Fruit fly (Drosophila melanogaster) whole organism, embryonic: ENCODE measurements around the gene Sur-8.

Experiments used
- Abd-B ChIP-seq: fragments of 200-800 bp; sonication (Bioruptor generic); optimal IDR thresholded peaks from 2 replicates; lab custom pipeline; 2018; ENCODE audit warnings: missing biosample characterization, mild to moderate bottlenecking, missing genetic modification characterization, moderate library complexity
- Adf1 ChIP-seq: fragments of 200-800 bp; sonication (Bioruptor generic); IDR thresholded peaks from 2 replicates; pipeline ENCODE4 v1.3.6; 2022; ENCODE audit warnings: missing biosample characterization, missing genetic modification characterization
- BEAF-32 ChIP-seq: fragments of 200-800 bp; sonication (Bioruptor generic); optimal IDR thresholded peaks from 3 replicates; lab custom pipeline; 2017; ENCODE audit warnings: missing biosample characterization, missing genetic modification characterization, mild to moderate bottlenecking, moderate library complexity, missing genetic modification reagents
- CG11085 ChIP-seq: fragments of 200-800 bp; sonication (Bioruptor generic); IDR thresholded peaks from 2 replicates; pipeline ENCODE4 v1.3.6; 2022; ENCODE audit warnings: missing biosample characterization, missing genetic modification characterization
- CG11093 ChIP-seq: fragments of 200-800 bp; sonication (Bioruptor generic); IDR thresholded peaks from 3 replicates; pipeline ENCODE4 v1.3.6; 2022; ENCODE audit warnings: missing biosample characterization, missing genetic modification characterization
- CG12236 ChIP-seq: fragments of 200-800 bp; sonication (Bioruptor generic); optimal IDR thresholded peaks from 2 replicates; lab custom pipeline; 2016; ENCODE audit warnings: missing biosample characterization, missing genetic modification characterization
- CG1233 ChIP-seq: fragments of 200-800 bp; sonication (Bioruptor generic); optimal IDR thresholded peaks from 4 replicates; lab custom pipeline; 2018; ENCODE audit warnings: missing biosample characterization, mild to moderate bottlenecking, missing genetic modification characterization
- CG13424 ChIP-seq: fragments of 200-800 bp; sonication (Bioruptor generic); optimal IDR thresholded peaks from 2 replicates; lab custom pipeline; 2019; ENCODE audit warnings: missing biosample characterization, mild to moderate bottlenecking, missing genetic modification characterization, moderate library complexity
- CG16815 ChIP-seq: fragments of 200-800 bp; sonication (Bioruptor generic); optimal IDR thresholded peaks from 3 replicates; lab custom pipeline; 2017; ENCODE audit warnings: missing biosample characterization, mild to moderate bottlenecking, missing genetic modification characterization
- CG17186 ChIP-seq: fragments of 200-800 bp; sonication (Bioruptor generic); optimal IDR thresholded peaks from 3 replicates; lab custom pipeline; 2017; ENCODE audit warnings: missing biosample characterization, missing genetic modification reagents, missing genetic modification characterization
- CG17829 ChIP-seq: fragments of 200-800 bp; optimal IDR thresholded peaks from 2 replicates; lab custom pipeline; 2019; ENCODE audit warnings: missing biosample characterization, mild to moderate bottlenecking, missing genetic modification characterization, moderate library complexity
- CG17912 ChIP-seq: fragments of 200-800 bp; sonication (Bioruptor generic); optimal IDR thresholded peaks from 2 replicates; lab custom pipeline; 2018; ENCODE audit warnings: missing biosample characterization, mild to moderate bottlenecking, missing genetic modification characterization
- CG3281 ChIP-seq: fragments of 200-800 bp; sonication (Bioruptor generic); optimal IDR thresholded peaks from 3 replicates; lab custom pipeline; 2017; ENCODE audit warnings: missing biosample characterization, mild to moderate bottlenecking, missing genetic modification characterization
- CG33213 ChIP-seq: fragments of 200-800 bp; sonication (Bioruptor generic); optimal IDR thresholded peaks from 3 replicates; lab custom pipeline; 2016; ENCODE audit warnings: missing biosample characterization, missing genetic modification characterization
- CG3726 ChIP-seq: fragments of 200-800 bp; sonication (Bioruptor generic); IDR thresholded peaks from 3 replicates; pipeline ENCODE4, ENCODE4 v1.3.6; 2022; ENCODE audit warnings: missing biosample characterization, missing genetic modification characterization
- CG4820 ChIP-seq: fragments of 200-800 bp; sonication (Bioruptor generic); optimal IDR thresholded peaks from 3 replicates; lab custom pipeline; 2016; ENCODE audit warnings: missing biosample characterization, missing genetic modification characterization
- CG6683 ChIP-seq: fragments of 200-800 bp; sonication (Bioruptor generic); optimal IDR thresholded peaks from 2 replicates; lab custom pipeline; 2017; ENCODE audit warnings: missing biosample characterization, mild to moderate bottlenecking, missing genetic modification characterization, missing genetic modification reagents
- CG6689 ChIP-seq: fragments of 200-800 bp; sonication (Bioruptor generic); IDR thresholded peaks from 2 replicates; pipeline ENCODE4 v1.3.6; 2022; ENCODE audit warnings: missing biosample characterization, missing genetic modification characterization
- CG8924 ChIP-seq: fragments of 200-800 bp; optimal IDR thresholded peaks from 3 replicates; lab custom pipeline; 2019; ENCODE audit warnings: missing biosample characterization, mild to moderate bottlenecking, missing genetic modification characterization, moderate library complexity
- CrebB ChIP-seq: fragments of 200-800 bp; sonication (Bioruptor generic); optimal IDR thresholded peaks from 3 replicates; lab custom pipeline; 2018; ENCODE audit warnings: missing biosample characterization, mild to moderate bottlenecking, missing genetic modification characterization
- Dip3 ChIP-seq: fragments of 200-800 bp; sonication (Bioruptor generic); optimal IDR thresholded peaks from 3 replicates; lab custom pipeline; 2016; ENCODE audit warnings: missing biosample characterization, missing genetic modification characterization
- Fer1 ChIP-seq: fragments of 200-800 bp; sonication (Bioruptor generic); optimal IDR thresholded peaks from 2 replicates; lab custom pipeline; 2017; ENCODE audit warnings: missing biosample characterization, mild to moderate bottlenecking, missing genetic modification characterization
- Gsc ChIP-seq: fragments of 200-800 bp; sonication (Bioruptor generic); IDR thresholded peaks from 2 replicates; pipeline ENCODE4 v1.3.6; 2022; ENCODE audit warnings: missing biosample characterization, missing genetic modification characterization
- HLH54F ChIP-seq: fragments of 200-800 bp; sonication (Bioruptor generic); optimal IDR thresholded peaks from 3 replicates; lab custom pipeline; 2016; ENCODE audit warnings: missing biosample characterization, missing genetic modification characterization
- Hr51 ChIP-seq, 2 experiments: fragments of 200-800 bp; sonication (Bioruptor generic); optimal IDR thresholded peaks; 2 replicates in 1 of 2; 3 replicates in 1 of 2; lab custom pipeline; 2016 to 2018; ENCODE audit warnings: missing biosample characterization in 2 of 2, missing genetic modification characterization in 2 of 2, mild to moderate bottlenecking in 1 of 2, moderate library complexity in 1 of 2
- Mes4 ChIP-seq: fragments of 200-800 bp; sonication (Bioruptor generic); optimal IDR thresholded peaks from 2 replicates; lab custom pipeline; 2016; ENCODE audit warnings: missing biosample characterization, missing genetic modification characterization
- PHDP ChIP-seq: fragments of 200-800 bp; sonication (Bioruptor generic); optimal IDR thresholded peaks from 3 replicates; lab custom pipeline; 2018; ENCODE audit warnings: missing biosample characterization, mild to moderate bottlenecking, missing genetic modification characterization, moderate library complexity
- Xrp1 ChIP-seq: fragments of 200-800 bp; sonication (Bioruptor generic); IDR thresholded peaks from 2 replicates; pipeline ENCODE4 v1.3.6; 2022; ENCODE audit warnings: missing biosample characterization, missing genetic modification characterization
- ac ChIP-seq: fragments of 200-800 bp; sonication (Bioruptor generic); optimal IDR thresholded peaks from 3 replicates; lab custom pipeline; 2017; ENCODE audit warnings: missing biosample characterization, mild to moderate bottlenecking, missing genetic modification characterization
- az2 ChIP-seq: fragments of 200-800 bp; sonication (Bioruptor generic); optimal IDR thresholded peaks from 3 replicates; lab custom pipeline; 2016; ENCODE audit warnings: missing biosample characterization, missing genetic modification characterization
- bcd ChIP-seq: fragments of 200-800 bp; sonication (Bioruptor generic); optimal IDR thresholded peaks from 2 replicates; lab custom pipeline; 2017; ENCODE audit warnings: missing biosample characterization, mild to moderate bottlenecking, missing genetic modification characterization
- ewg ChIP-seq: fragments of 200-800 bp; sonication (Bioruptor generic); optimal IDR thresholded peaks from 3 replicates; lab custom pipeline; 2017; ENCODE audit warnings: mild to moderate bottlenecking, missing biosample characterization, missing genetic modification reagents, missing genetic modification characterization
- fd64A ChIP-seq: fragments of 200-800 bp; sonication (Bioruptor generic); optimal IDR thresholded peaks from 3 replicates; lab custom pipeline; 2018; ENCODE audit warnings: missing biosample characterization, mild to moderate bottlenecking, missing genetic modification characterization
- grn ChIP-seq: fragments of 200-800 bp; sonication (Bioruptor generic); optimal IDR thresholded peaks from 3 replicates; lab custom pipeline; 2017; ENCODE audit warnings: missing biosample characterization, missing genetic modification characterization
- gsb ChIP-seq: fragments of 200-800 bp; sonication (Bioruptor generic); IDR thresholded peaks from 2 replicates; pipeline ENCODE4 v1.3.6; 2022; ENCODE audit warnings: missing biosample characterization, missing genetic modification characterization
- hth ChIP-seq: fragments of >200 bp; optimal IDR thresholded peaks from 2 replicates; lab custom pipeline; 2017; ENCODE audit warnings: inconsistent platforms
- knrl ChIP-seq: fragments of 200-800 bp; sonication (Bioruptor generic); IDR thresholded peaks from 3 replicates; pipeline ENCODE4 v1.3.6; 2022; ENCODE audit warnings: missing biosample characterization, missing genetic modification characterization; ENCODE audit not compliant: partially characterized antibody
- mirr ChIP-seq: fragments of 200-800 bp; sonication (Bioruptor generic); optimal IDR thresholded peaks from 3 replicates; lab custom pipeline; 2018; ENCODE audit warnings: missing biosample characterization, mild to moderate bottlenecking, missing genetic modification characterization
- onecut ChIP-seq: fragments of 200-800 bp; sonication (Bioruptor generic); IDR thresholded peaks from 2 replicates; pipeline ENCODE4 v1.3.6; 2022; ENCODE audit warnings: missing biosample characterization, missing genetic modification characterization
- pb ChIP-seq: fragments of 200-800 bp; sonication (Bioruptor generic); optimal IDR thresholded peaks from 3 replicates; lab custom pipeline; 2016; ENCODE audit warnings: missing biosample characterization, missing genetic modification characterization
- sens ChIP-seq: fragments of 200-800 bp; sonication (Bioruptor generic); peaks from one replicate; lab custom pipeline; 2016; ENCODE audit warnings: missing biosample characterization, missing genetic modification characterization
- seq ChIP-seq: fragments of 200-800 bp; sonication (Bioruptor generic); IDR thresholded peaks from 2 replicates; pipeline ENCODE4 v1.3.6; 2022; ENCODE audit warnings: missing biosample characterization, missing genetic modification characterization
- sima ChIP-seq: fragments of 200-800 bp; sonication (Bioruptor generic); optimal IDR thresholded peaks from 2 replicates; lab custom pipeline; 2016; ENCODE audit warnings: missing biosample characterization, missing genetic modification characterization
- so ChIP-seq: fragments of 200-800 bp; sonication (Bioruptor generic); IDR thresholded peaks from 3 replicates; pipeline ENCODE4 v1.3.6; 2022; ENCODE audit warnings: missing biosample characterization, missing genetic modification characterization
- sug ChIP-seq: fragments of 200-800 bp; optimal IDR thresholded peaks from 2 replicates; lab custom pipeline; 2019; ENCODE audit warnings: missing biosample characterization, mild to moderate bottlenecking, missing genetic modification characterization, moderate library complexity
- tgo ChIP-seq: fragments of 200-800 bp; sonication (Bioruptor generic); IDR thresholded peaks from 3 replicates; pipeline ENCODE4 v1.3.6; 2022; ENCODE audit warnings: missing biosample characterization, missing genetic modification characterization
- unc-4 ChIP-seq: fragments of 200-800 bp; sonication (Bioruptor generic); IDR thresholded peaks from 2 replicates; pipeline ENCODE4 v1.3.6; 2022; ENCODE audit warnings: missing biosample characterization, missing genetic modification characterization; ENCODE audit not compliant: partially characterized antibody
- usp ChIP-seq: fragments of >200 bp; optimal IDR thresholded peaks from 2 replicates; lab custom pipeline; 2017; ENCODE audit warnings: missing biosample characterization, missing genetic modification characterization
- wdn ChIP-seq: fragments of 200-800 bp; sonication (Bioruptor generic); IDR thresholded peaks from 2 replicates; pipeline ENCODE4 v1.3.6; 2022; ENCODE audit warnings: missing biosample characterization, missing genetic modification characterization
- wek ChIP-seq: fragments of 200-800 bp; sonication (Bioruptor generic); optimal IDR thresholded peaks from 3 replicates; lab custom pipeline; 2018; ENCODE audit warnings: missing biosample characterization, mild to moderate bottlenecking, missing genetic modification characterization, moderate library complexity
- zen2 ChIP-seq: fragments of 200-800 bp; sonication (Bioruptor generic); IDR thresholded peaks from 3 replicates; pipeline ENCODE4 v1.3.6; 2022; ENCODE audit warnings: missing biosample characterization, missing genetic modification characterization; ENCODE audit not compliant: partially characterized antibody

Gene Sur-8

DNA sequence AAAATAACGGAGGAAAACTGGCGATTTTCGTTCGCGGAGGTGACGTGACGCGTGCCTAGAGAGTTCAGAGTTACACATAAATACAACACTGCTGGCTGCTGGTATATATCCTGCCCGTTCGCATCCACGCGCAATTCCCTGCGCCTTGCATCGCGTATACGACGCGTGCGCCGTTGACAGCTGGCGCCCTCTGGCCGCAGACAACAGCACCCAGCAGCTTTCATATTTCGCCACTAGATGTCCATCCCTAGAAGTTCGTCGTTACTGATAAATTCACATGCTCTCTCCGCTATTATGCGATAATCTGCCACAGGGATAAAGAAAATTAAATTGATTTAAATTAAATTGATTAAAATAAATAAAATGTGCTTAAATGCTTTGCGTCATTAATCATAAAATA lies at the start of gene Sur-8 (continued):
- TF ChIP-seq CG6689 (peak; percentile 45; the same call in 1 of the 2 replicates), Dip3 (GFP tag; lab: Kevin White, UChicago) (peak; percentile 39), fd64A (peak; percentile 52), knrl (GFP tag; lab: Robert Waterston, UW) (peak; percentile 42; the same call in 2 of the 3 replicates), CG6683 (GFP tag; lab: Kevin White, UChicago) (no peak), Adf1 (GFP tag; lab: Robert Waterston, UW) (peak; percentile 39), az2 (GFP tag; lab: Kevin White, UChicago) (peak; percentile 76), Xrp1 (GFP tag; lab: Robert Waterston, UW) (peak; percentile 36; the same call in 1 of the 2 replicates), CG3726 (GFP tag; lab: Robert Waterston, UW) (peak; percentile 56; the same call in 2 of the 3 replicates), unc-4 (GFP tag; lab: Robert Waterston, UW) (0 out of 2 replicates have a peak, but pooled peaks have one; percentile 20), CG17186 (GFP tag; lab: Kevin White, UChicago) (peak; percentile 48), sima (GFP tag; lab: Kevin White, UChicago) (no peak), so (GFP tag; lab: Robert Waterston, UW) (0 out of 3 replicates have a peak, but pooled peaks have one; percentile 58), zen2 (GFP tag; lab: Robert Waterston, UW) (0 out of 3 replicates have a peak, but pooled peaks have one; percentile 33), mirr (GFP tag; lab: Kevin White, UChicago) (peak; percentile 67), pb (GFP tag; lab: Kevin White, UChicago) (peak; percentile 59), HLH54F (GFP tag; lab: Kevin White, UChicago) (peak; percentile 43), CG16815 (GFP tag; lab: Kevin White, UChicago) (peak; percentile 14), onecut (GFP tag; lab: Robert Waterston, UW) (peak; percentile 73), Mes4 (GFP tag; lab: Kevin White, UChicago) (peak; percentile 36), CG3281 (GFP tag; lab: Kevin White, UChicago) (peak; percentile 21), CG4820 (peak; percentile 52), CG1233 (GFP tag; lab: Kevin White, UChicago) (peak; percentile 61), ac (no peak), bcd (peak; percentile 60), usp (GFP tag; lab: Kevin White, UChicago) (no peak), wek (GFP tag; lab: Kevin White, UChicago) (peak; percentile 25), CG17829 (tag; lab: Kevin White, UChicago) (peak; percentile 53), BEAF-32 (GFP tag; lab: Kevin White, UChicago) (peak; percentile 4), CG8924 (tag; lab: Kevin White, UChicago) (no peak), ewg (GFP tag; lab: Kevin White, UChicago) (peak; percentile 99), Abd-B (GFP tag; lab: Kevin White, UChicago) (no peak), CrebB (tag; lab: Kevin White, UChicago) (no peak), grn (peak; percentile 8), CG33213 (peak; percentile 67), CG13424 (peak; percentile 0), CG11093 (GFP tag; lab: Robert Waterston, UW) (peak; percentile 50; the same call in 1 of the 3 replicates), Hr51 (GFP tag; optimal IDR thresholded peaks at IDR 0.05; lab: Kevin White, UChicago) (peak in 1 of 2 experiments; percentile 17), seq (GFP tag; lab: Robert Waterston, UW) (no peak), tgo (GFP tag; lab: Robert Waterston, UW) (peak; percentile 67; the same call in 2 of the 3 replicates), sens (GFP tag; lab: Kevin White, UChicago) (peak; percentile 91), Gsc (GFP tag; lab: Robert Waterston, UW) (no peak), PHDP (peak; percentile 55), wdn (GFP tag; lab: Robert Waterston, UW) (no peak), gsb (GFP tag; lab: Robert Waterston, UW) (peak; percentile 60), CG17912 (GFP tag; lab: Kevin White, UChicago) (peak; percentile 61), CG11085 (GFP tag; lab: Robert Waterston, UW) (peak; percentile 66), sug (tag; lab: Kevin White, UChicago) (peak; percentile 53), hth (no peak), Fer1 (GFP tag; lab: Kevin White, UChicago) (no peak), CG12236 (no peak)
